Fruit fly (Drosophila melanogaster): ENCODE measurements around the gene CG10063.

DNA sequence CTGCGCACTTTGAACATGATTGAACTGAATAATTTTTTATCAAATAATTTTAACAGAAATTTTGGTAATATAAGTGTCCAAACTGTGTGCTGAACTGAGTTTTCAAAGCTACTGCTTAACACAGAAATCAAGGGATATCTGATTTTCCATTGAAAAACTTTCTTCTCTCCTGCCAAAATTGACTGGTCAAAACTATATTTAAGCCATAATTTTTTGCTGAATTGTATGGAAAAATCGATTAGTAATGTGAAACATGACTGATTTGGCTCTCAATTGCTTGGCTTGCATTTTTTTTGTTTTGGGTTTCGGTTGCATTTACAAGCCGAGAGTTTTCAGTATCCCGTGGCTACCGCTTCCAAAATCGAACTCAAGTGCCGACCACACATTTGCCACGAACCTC, 12.2 kb upstream of the CG10063 start, which contains the start of the genes CG32388 and CG43439:
- TF ChIP-seq CG32121 (GFP tag; IDR thresholded peaks at IDR 0.05) (no peak), Pif1B (GFP tag; optimal IDR thresholded peaks at IDR 0.05) (no peak), CG4496 (GFP tag; IDR thresholded peaks at IDR 0.05) (no peak)

Measured in whole organism, pupa.